Worm (Caenorhabditis elegans): ENCODE data around the gene ubc-18.

DNA sequence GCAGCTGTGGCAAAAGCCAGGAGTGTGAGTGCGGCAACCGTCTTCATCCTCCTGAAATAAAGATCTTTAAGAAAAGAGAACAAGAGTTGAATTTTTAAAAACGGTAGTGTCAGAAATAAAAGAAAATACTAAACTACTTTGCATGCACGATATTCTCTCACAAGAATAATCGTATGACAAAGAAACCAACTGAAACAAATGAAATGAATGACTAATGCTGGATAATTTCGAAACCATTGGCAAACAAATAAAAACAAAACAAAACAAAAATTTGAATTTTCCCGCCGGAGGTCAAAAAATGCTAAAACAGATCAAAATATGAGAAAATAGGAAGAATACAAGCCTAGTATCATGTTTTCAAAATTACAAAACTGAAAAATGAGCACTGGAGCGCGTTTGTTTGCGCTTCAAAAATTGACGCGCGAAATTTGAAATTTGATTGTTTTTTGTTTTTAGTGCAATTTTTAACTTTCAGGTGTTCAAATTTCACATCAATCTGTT lies 35.6 kb upstream of the ubc-18 start, which contains the start of gene cpg-2:
- TF ChIP-seq egl-5 (tag; optimal IDR thresholded peaks at IDR 0.05) (no peak), ZK546.5 (tag; optimal IDR thresholded peaks at IDR 0.05) (no peak), unc-39 (tag; optimal IDR thresholded peaks at IDR 0.05) (no peak), zag-1 (tag; optimal IDR thresholded peaks at IDR 0.05) (no peak), ztf-11 (tag; optimal IDR thresholded peaks at IDR 0.05) (no peak), tbx-2 (tag; optimal IDR thresholded peaks at IDR 0.05) (no peak), mdl-1 (tag; optimal IDR thresholded peaks at IDR 0.05) (no peak), skn-1 (tag; optimal IDR thresholded peaks at IDR 0.05) (no peak), ama-1 (optimal IDR thresholded peaks at IDR 0.05) (no peak), aly-2 (tag; optimal IDR thresholded peaks at IDR 0.05) (no peak), sea-2 (GFP tag; optimal IDR thresholded peaks at IDR 0.05) (no peak), pha-4 (tag; optimal IDR thresholded peaks at IDR 0.05) (no peak)

Measured in whole organism, L3 larva.